Worm (Caenorhabditis elegans) whole organism, young adult: ENCODE data around the gene M03D4.3.
A peak's percentile ranks its signal among the peaks of the same experiment; 100 is the strongest.

Experiments used
- B0261.1 ChIP-seq: sonication (generic microtip); optimal IDR thresholded peaks from 2 replicates; lab custom pipeline; 2016; ENCODE audit warnings: mild to moderate bottlenecking, missing genetic modification characterization, moderate library complexity, missing compliant biosample characterization
- C17E4.6 ChIP-seq: fragments of 200-800 bp; sonication (Bioruptor generic); IDR thresholded peaks from 2 replicates; pipeline ENCODE4 v1.3.6; 2022; ENCODE audit warnings: missing genetic modification reagents, missing genetic modification characterization, missing compliant biosample characterization
- D2030.7 ChIP-seq: fragments of 200-800 bp; sonication (Bioruptor generic); IDR thresholded peaks from 2 replicates; pipeline ENCODE4 v1.3.6; 2022; ENCODE audit warnings: missing genetic modification reagents, missing genetic modification characterization, missing compliant biosample characterization
- F10E7.11 ChIP-seq: sonication (generic microtip); optimal IDR thresholded peaks from 2 replicates; lab custom pipeline; 2017; ENCODE audit warnings: mild to moderate bottlenecking, missing genetic modification characterization, moderate library complexity, missing compliant biosample characterization
- F22D6.2 ChIP-seq: sonication (generic microtip); optimal IDR thresholded peaks from 2 replicates; lab custom pipeline; 2016; ENCODE audit warnings: mild to moderate bottlenecking, missing genetic modification characterization, missing compliant biosample characterization
- F23B12.7 ChIP-seq: sonication (generic microtip); optimal IDR thresholded peaks from 2 replicates; lab custom pipeline; 2017; ENCODE audit warnings: missing genetic modification characterization, mild to moderate bottlenecking, missing compliant biosample characterization, antibody characterized with exemption, moderate library complexity; ENCODE audit not compliant: insufficient read depth
- F33H1.4 ChIP-seq: fragments of 200-800 bp; sonication (Bioruptor generic); IDR thresholded peaks from 2 replicates; pipeline ENCODE4 v1.3.6; 2022; ENCODE audit warnings: missing genetic modification reagents, missing genetic modification characterization, missing compliant biosample characterization
- F37B4.10 ChIP-seq: fragments of 200-800 bp; sonication (Bioruptor generic); IDR thresholded peaks from 2 replicates; pipeline ENCODE4 v1.3.6; 2022; ENCODE audit warnings: missing genetic modification characterization, missing compliant biosample characterization
- F49E8.2 ChIP-seq: sonication (generic microtip); optimal IDR thresholded peaks from 3 replicates; lab custom pipeline; 2017; ENCODE audit warnings: missing genetic modification characterization, mild to moderate bottlenecking, missing compliant biosample characterization, antibody characterized with exemption, moderate library complexity; ENCODE audit not compliant: insufficient read depth
- F57C9.4 ChIP-seq: sonication (generic microtip); optimal IDR thresholded peaks from 2 replicates; lab custom pipeline; 2017; ENCODE audit warnings: mild to moderate bottlenecking, missing genetic modification characterization, missing compliant biosample characterization
- K11D2.4 ChIP-seq: fragments of 200-800 bp; sonication (Bioruptor generic); IDR thresholded peaks from 2 replicates; pipeline ENCODE4 v1.3.6; 2022; ENCODE audit warnings: missing genetic modification reagents, missing genetic modification characterization, missing compliant biosample characterization
- Y53F4B.3 ChIP-seq: fragments of 200-800 bp; sonication (Bioruptor generic); IDR thresholded peaks from 2 replicates; pipeline ENCODE4 v1.3.6; 2022; ENCODE audit warnings: missing genetic modification reagents, missing genetic modification characterization, missing compliant biosample characterization
- Y56A3A.18 ChIP-seq: fragments of 200-800 bp; sonication (Bioruptor generic); IDR thresholded peaks from 2 replicates; pipeline ENCODE4 v1.3.6; 2022; ENCODE audit warnings: missing genetic modification reagents, missing genetic modification characterization, missing compliant biosample characterization
- Y95B8A.8 ChIP-seq: fragments of 200-800 bp; sonication (Bioruptor generic); IDR thresholded peaks from 2 replicates; pipeline ENCODE4 v1.3.6; 2022; ENCODE audit warnings: missing genetic modification reagents, missing genetic modification characterization, missing compliant biosample characterization
- akir-1 ChIP-seq: fragments of 200-800 bp; sonication (Bioruptor generic); optimal IDR thresholded peaks from 2 replicates; lab custom pipeline; 2018; ENCODE audit warnings: mild to moderate bottlenecking, missing genetic modification characterization, moderate library complexity, missing compliant biosample characterization
- attf-5 ChIP-seq: fragments of 200-800 bp; sonication (Bioruptor generic); optimal IDR thresholded peaks from 2 replicates; lab custom pipeline; 2018; ENCODE audit warnings: mild to moderate bottlenecking, missing genetic modification characterization, missing compliant biosample characterization
- cebp-1 ChIP-seq, 2 experiments: fragments of 200-800 bp in 1 of 2; sonication (Bioruptor generic) in 1 of 2; sonication (generic microtip) in 1 of 2; IDR thresholded peaks in 1 of 2; optimal IDR thresholded peaks in 1 of 2; 2 replicates each; pipeline versions ENCODE4 v1.3.6 to Lab custom; 2017 to 2022; ENCODE audit warnings: missing compliant biosample characterization in 2 of 2, missing genetic modification characterization in 2 of 2, mild to moderate bottlenecking in 1 of 2, missing genetic modification reagents in 1 of 2, moderate library complexity in 1 of 2
- ceh-100 ChIP-seq: fragments of 200-800 bp; sonication (Bioruptor generic); IDR thresholded peaks from 2 replicates; pipeline ENCODE4 v1.3.6; 2022; ENCODE audit warnings: missing genetic modification reagents, missing genetic modification characterization, missing compliant biosample characterization
- egl-44 ChIP-seq: fragments of 200-800 bp; sonication (Bioruptor generic); IDR thresholded peaks from 2 replicates; pipeline ENCODE4 v1.3.6; 2022; ENCODE audit warnings: missing genetic modification reagents, missing genetic modification characterization, missing compliant biosample characterization
- gei-17 ChIP-seq: fragments of 200-800 bp; sonication (Bioruptor generic); optimal IDR thresholded peaks from 2 replicates; lab custom pipeline; 2018; ENCODE audit warnings: mild to moderate bottlenecking, missing genetic modification characterization, missing compliant biosample characterization
- hlh-26 ChIP-seq: fragments of 200-800 bp; sonication (Bioruptor generic); conservative IDR thresholded peaks from 2 replicates; pipeline ENCODE4 v1.3.6; 2022; ENCODE audit warnings: missing genetic modification reagents, missing genetic modification characterization, missing compliant biosample characterization
- lag-1 ChIP-seq: fragments of 200-800 bp; sonication (Bioruptor generic); IDR thresholded peaks from 2 replicates; pipeline ENCODE4 v1.3.6; 2022; ENCODE audit warnings: missing genetic modification reagents, missing genetic modification characterization, missing compliant biosample characterization
- lin-35 ChIP-seq, 3 experiments: fragments of 150-350 bp in 2 of 3; sonication (generic microtip) in 1 of 3; optimal IDR thresholded peaks; 2 replicates each; lab custom pipeline; 2014 to 2018; ENCODE audit warnings: missing biosample characterization in 3 of 3, missing genetic modification characterization in 3 of 3, missing genetic modification reagents in 3 of 3
- lsl-1 ChIP-seq: fragments of 200-800 bp; sonication (Bioruptor generic); optimal IDR thresholded peaks from 2 replicates; lab custom pipeline; 2018; ENCODE audit warnings: mild to moderate bottlenecking, missing genetic modification characterization, moderate library complexity, missing compliant biosample characterization
- nfyb-1 ChIP-seq: fragments of 200-800 bp; sonication (Bioruptor generic); IDR thresholded peaks from 2 replicates; pipeline ENCODE4 v1.3.6; 2022; ENCODE audit warnings: missing genetic modification reagents, missing genetic modification characterization, missing compliant biosample characterization
- nhr-179 ChIP-seq: sonication (generic microtip); optimal IDR thresholded peaks from 2 replicates; lab custom pipeline; 2016; ENCODE audit warnings: mild to moderate bottlenecking, missing genetic modification characterization, missing compliant biosample characterization
- nhr-80 ChIP-seq: sonication (generic microtip); optimal IDR thresholded peaks from 2 replicates; lab custom pipeline; 2016; ENCODE audit warnings: missing genetic modification characterization, missing compliant biosample characterization
- nhr-90 ChIP-seq: sonication (generic microtip); optimal IDR thresholded peaks from 2 replicates; lab custom pipeline; 2016; ENCODE audit warnings: missing genotype, mild to moderate bottlenecking, missing genetic modification characterization, missing compliant biosample characterization
- pbrm-1 ChIP-seq: fragments of 200-800 bp; sonication (Bioruptor generic); IDR thresholded peaks from 2 replicates; pipeline ENCODE4 v1.3.6; 2022; ENCODE audit warnings: missing genetic modification reagents, missing genetic modification characterization, missing compliant biosample characterization
- pha-4 ChIP-seq: fragments of 150-350 bp; sonication (generic microtip); optimal IDR thresholded peaks from 2 replicates; lab custom pipeline; 2014; ENCODE audit warnings: missing biosample characterization, missing genetic modification reagents, missing genetic modification characterization
- rpc-1 ChIP-seq, 2 experiments: fragments of 150-350 bp in 1 of 2; sonication (generic microtip) in 1 of 2; optimal IDR thresholded peaks; 2 replicates each; lab custom pipeline; 2014 to 2018; ENCODE audit warnings: missing biosample characterization in 1 of 2, missing genetic modification characterization in 1 of 2, missing genetic modification reagents in 1 of 2, missing genotype in 1 of 2
- sea-2 ChIP-seq: fragments of 200-800 bp; sonication (Bioruptor generic); IDR thresholded peaks from 2 replicates; pipeline ENCODE4 v1.3.6; 2022; ENCODE audit warnings: missing genetic modification characterization, missing compliant biosample characterization
- snpc-4 ChIP-seq, 5 experiments: fragments of 150-350 bp in 1 of 5; sonication (generic microtip) in 4 of 5; optimal IDR thresholded peaks; 2 replicates each; lab custom pipeline; 2014 to 2018; ENCODE audit warnings: missing genetic modification characterization in 5 of 5, missing biosample characterization in 3 of 5, antibody characterized with exemption in 2 of 5, mild to moderate bottlenecking in 2 of 5, missing compliant biosample characterization in 2 of 5, missing genotype in 2 of 5, moderate library complexity in 2 of 5, missing genetic modification reagents in 1 of 5
- ztf-18 ChIP-seq: sonication (generic microtip); optimal IDR thresholded peaks from 2 replicates; lab custom pipeline; 2016; ENCODE audit warnings: missing genotype, mild to moderate bottlenecking, missing genetic modification characterization, missing compliant biosample characterization
- ztf-28 ChIP-seq: fragments of 200-800 bp; sonication (Bioruptor generic); IDR thresholded peaks from 2 replicates; pipeline ENCODE4 v1.3.6; 2022; ENCODE audit warnings: missing genetic modification reagents, missing genetic modification characterization, missing compliant biosample characterization

The M03D4.3 gene

DNA sequence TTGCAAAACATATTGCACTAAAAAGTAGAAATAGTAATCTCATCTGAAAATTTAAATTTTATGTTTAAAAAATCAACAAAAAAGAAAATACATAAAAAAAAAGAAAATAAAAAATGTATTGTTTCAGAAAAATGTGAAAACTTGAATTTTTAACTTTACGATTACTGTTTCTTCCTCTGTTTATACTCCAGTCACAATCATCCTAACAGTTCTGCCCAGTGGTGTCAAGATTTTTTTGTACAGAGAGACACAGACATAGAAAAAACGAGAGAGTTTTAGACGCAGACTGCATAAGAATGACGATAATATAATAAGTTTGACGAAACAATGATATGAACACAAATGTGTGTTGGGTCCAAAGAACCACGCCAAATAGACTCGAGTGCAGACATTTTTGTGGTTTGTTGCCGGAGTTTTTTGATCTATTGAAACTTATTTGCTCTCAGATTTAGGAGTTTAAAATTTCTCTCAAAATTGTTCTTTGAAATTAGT lies 28.6 kb downstream of the M03D4.3 start, which contains the start of gene ugt-20 (continued):
- TF ChIP-seq gei-17 (GFP tag; lab: Kevin White, UChicago) (no peak), nhr-90 (tag; lab: Kevin White, UChicago) (peak; percentile 13), ztf-18 (no peak), ztf-28 (GFP tag; lab: Robert Waterston, UW) (no peak), F49E8.2 (no peak), hlh-26 (GFP tag; lab: Robert Waterston, UW) (no peak), lag-1 (no peak), K11D2.4 (GFP tag; lab: Robert Waterston, UW) (no peak), C17E4.6 (GFP tag; lab: Robert Waterston, UW) (no peak), F23B12.7 (no peak), lin-35 (GFP tag; optimal IDR thresholded peaks at IDR 0.05; lab: Kevin White, UChicago) (no peak), sea-2 (GFP tag; lab: Robert Waterston, UW) (no peak), Y95B8A.8 (no peak), nhr-80 (tag; lab: Kevin White, UChicago) (peak; percentile 92), snpc-4 (GFP tag; optimal IDR thresholded peaks at IDR 0.05; lab: Kevin White, UChicago) (no peak), snpc-4 (tag; optimal IDR thresholded peaks at IDR 0.05; lab: Kevin White, UChicago) (no peak), pbrm-1 (GFP tag; lab: Robert Waterston, UW) (no peak), F10E7.11 (no peak), lsl-1 (GFP tag; lab: Kevin White, UChicago) (no peak), ceh-100 (no peak), attf-5 (GFP tag; lab: Kevin White, UChicago) (peak; percentile 47)

DNA sequence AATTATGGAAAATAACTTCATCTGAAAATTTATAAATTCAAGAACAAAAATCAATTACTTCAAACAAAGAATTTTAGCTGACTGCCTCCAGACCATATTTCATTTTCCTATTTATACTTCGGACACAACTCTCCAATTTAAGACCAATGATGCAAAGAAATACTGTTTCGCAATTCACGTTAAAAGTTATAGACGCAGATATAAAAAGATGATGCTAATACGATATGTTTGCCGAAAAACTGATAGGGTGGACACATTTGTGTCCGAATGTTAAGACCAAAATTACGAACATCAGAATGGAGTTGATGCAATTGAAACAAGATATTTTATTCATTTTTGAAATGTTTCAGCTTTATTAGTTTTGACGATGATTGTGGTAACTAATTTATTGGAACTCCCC lies 32.3 kb downstream of the M03D4.3 start, which contains the start of gene ugt-19:
Gene ugt-19 (minus strand): TSS at position 28 of the 400 bp plus-strand sequence.
- TF ChIP-seq F22D6.2 = no peak
- no peak for TF ChIP-seq egl-44
- no peak for TF ChIP-seq pha-4 (tag; lab: Kevin White, UChicago)
- TF ChIP-seq F57C9.4 (tag; lab: Kevin White, UChicago) = no peak
- TF ChIP-seq D2030.7 (GFP tag; lab: Robert Waterston, UW) = no peak
- no peak for TF ChIP-seq F33H1.4 (GFP tag; lab: Robert Waterston, UW)
- no peak for TF ChIP-seq rpc-1 (optimal IDR thresholded peaks at IDR 0.05; lab: Kevin White, UChicago)
- TF ChIP-seq rpc-1 (tag; optimal IDR thresholded peaks at IDR 0.05; lab: Kevin White, UChicago) = no peak
- no peak; the same call in 1 of the 2 replicates for TF ChIP-seq nfyb-1 (GFP tag; lab: Robert Waterston, UW)
- peak; percentile 74; the same call in 1 of the 2 replicates for TF ChIP-seq cebp-1 (GFP tag; IDR thresholded peaks at IDR 0.05; lab: Robert Waterston, UW)
- TF ChIP-seq cebp-1 (tag; optimal IDR thresholded peaks at IDR 0.05; lab: Kevin White, UChicago) = peak; percentile 89
- peak; percentile 71 for TF ChIP-seq nhr-80 (tag; lab: Kevin White, UChicago)
- TF ChIP-seq F37B4.10 = no peak
- no peak for TF ChIP-seq akir-1
- TF ChIP-seq, all 124 proteins: peak for 2

DNA sequence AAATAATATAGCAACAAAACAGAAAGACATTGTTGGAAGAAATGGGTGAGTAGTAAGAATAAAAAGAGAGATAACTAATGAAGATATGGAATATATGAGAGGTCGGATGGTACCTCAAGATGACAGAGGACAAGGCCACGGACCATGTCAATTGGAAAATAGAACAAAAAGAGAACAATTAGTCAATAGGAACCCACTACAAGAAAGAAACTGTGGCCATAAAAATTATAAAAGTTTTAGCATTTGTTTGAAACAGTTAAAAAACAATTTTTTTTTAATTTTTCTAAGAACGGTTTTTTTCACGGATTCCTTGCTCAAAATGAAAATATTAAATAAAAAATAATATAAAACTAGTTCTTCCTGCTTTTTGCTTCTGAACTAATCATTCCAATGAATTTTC lies 36.1 kb downstream of the M03D4.3 start, which contains the start of gene cpg-20:
Gene cpg-20 (minus strand): TSS at position 101 of the 400 bp plus-strand sequence.
- no peak for TF ChIP-seq Y53F4B.3 (GFP tag; lab: Robert Waterston, UW)
- no peak for TF ChIP-seq B0261.1 (tag; lab: Kevin White, UChicago)
- no peak for TF ChIP-seq ztf-18
- TF ChIP-seq Y56A3A.18 (GFP tag; lab: Robert Waterston, UW) = no peak
- TF ChIP-seq nhr-179 (tag; lab: Kevin White, UChicago) = no peak
- no peak for TF ChIP-seq F49E8.2
